Fruit fly (Drosophila melanogaster): ENCODE measurements around the gene sima.

The sima gene

DNA sequence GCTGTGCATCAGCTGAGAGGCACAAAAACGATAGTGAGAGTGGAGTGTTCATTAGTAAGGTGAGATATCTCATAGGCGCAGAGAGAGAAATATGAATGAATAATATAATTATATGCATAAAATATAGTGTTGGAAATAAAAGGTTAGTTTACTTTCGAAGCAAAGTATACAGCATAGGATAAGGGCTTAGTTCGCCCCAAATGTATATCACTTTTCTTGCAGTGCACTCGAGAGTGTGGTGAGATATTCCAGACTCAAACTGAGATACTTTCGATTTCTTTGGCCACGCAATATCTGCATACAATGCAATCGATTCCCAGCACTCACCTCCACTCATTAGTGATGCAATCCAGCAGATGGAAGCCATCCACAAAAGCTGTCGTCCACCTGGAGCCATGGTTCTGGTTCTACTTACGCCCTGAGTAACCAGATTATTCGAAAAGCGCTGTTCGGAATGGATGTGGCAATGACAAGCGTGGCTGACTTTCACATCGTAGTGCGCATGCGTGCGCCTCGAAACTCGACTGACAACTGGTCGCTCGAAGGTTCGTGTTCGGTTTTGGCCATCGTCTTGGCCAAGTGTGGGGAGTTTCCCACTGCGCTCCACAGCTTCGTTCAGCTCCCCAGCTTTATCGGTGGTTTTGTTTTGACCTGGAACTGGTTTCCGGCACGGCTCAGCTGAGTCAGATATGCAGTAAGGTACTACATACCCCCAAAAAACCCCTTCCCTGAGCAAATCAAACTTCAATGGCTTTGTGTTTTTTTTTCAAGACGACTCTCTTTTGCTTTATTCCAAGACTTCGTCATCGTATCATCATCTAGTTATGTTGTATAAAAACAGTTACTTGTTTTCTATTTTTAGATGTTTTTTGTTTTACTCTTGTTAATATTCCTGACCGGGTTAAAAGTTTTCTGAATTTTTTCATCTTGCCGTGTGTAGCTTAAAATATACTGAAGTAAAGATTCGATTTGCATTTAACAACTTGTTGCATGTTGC is 112.9 kb downstream of the sima start, which contains the start of gene Rsod (continued):
- peak; percentile 84 for TF ChIP-seq Smox (GFP tag; optimal IDR thresholded peaks at IDR 0.05)
- TF ChIP-seq CG11762 (GFP tag; optimal IDR thresholded peaks at IDR 0.05; ENCODE audit: insufficient read depth), result peak; percentile 77
- peak; percentile 79 for TF ChIP-seq Hr39 (GFP tag; optimal IDR thresholded peaks at IDR 0.05)
- TF ChIP-seq pdm3 (GFP tag; optimal IDR thresholded peaks at IDR 0.05), result peak; percentile 87
- TF ChIP-seq CG6792 (GFP tag; optimal IDR thresholded peaks at IDR 0.05), result peak; percentile 81
- peak; percentile 80 for TF ChIP-seq cyc (GFP tag; optimal IDR thresholded peaks at IDR 0.05)
- peak; percentile 57 for TF ChIP-seq Ets21C (GFP tag; optimal IDR thresholded peaks at IDR 0.05)
- peak; percentile 91 for TF ChIP-seq OdsH (GFP tag; optimal IDR thresholded peaks at IDR 0.05)
- peak; percentile 71 for TF ChIP-seq CG10669 (GFP tag; optimal IDR thresholded peaks at IDR 0.05)
- peak; percentile 88 for TF ChIP-seq achi (GFP tag; optimal IDR thresholded peaks at IDR 0.05)
- peak; percentile 92 for TF ChIP-seq CG32006 (GFP tag; optimal IDR thresholded peaks at IDR 0.05)
- peak; percentile 88 for TF ChIP-seq CG6276 (GFP tag; optimal IDR thresholded peaks at IDR 0.05)
- peak; percentile 67 for TF ChIP-seq Sox15 (GFP tag; optimal IDR thresholded peaks at IDR 0.05)
- TF ChIP-seq net (GFP tag; optimal IDR thresholded peaks at IDR 0.05), result peak; percentile 85
- peak; percentile 74 for TF ChIP-seq vri (GFP tag; optimal IDR thresholded peaks at IDR 0.05)
- TF ChIP-seq CG16779 (tag; optimal IDR thresholded peaks at IDR 0.05), result peak; percentile 66
- TF ChIP-seq dsx (GFP tag; optimal IDR thresholded peaks at IDR 0.05; ENCODE audit: poor library complexity, severe bottlenecking), result peak; percentile 65
- TF ChIP-seq CG15336 (GFP tag; IDR thresholded peaks at IDR 0.05), result peak; percentile 95
- peak; percentile 93 for TF ChIP-seq Hr4 (GFP tag; optimal IDR thresholded peaks at IDR 0.05)
- TF ChIP-seq svp (GFP tag), result peak; percentile 78
- TF ChIP-seq Ets96B (tag; optimal IDR thresholded peaks at IDR 0.05), result peak; percentile 78
- TF ChIP-seq eg (GFP tag; IDR thresholded peaks at IDR 0.05), result peak; percentile 97
- TF ChIP-seq CG4318 (GFP tag; optimal IDR thresholded peaks at IDR 0.05), result peak; percentile 79
- peak; percentile 80 for TF ChIP-seq CG34406 (GFP tag; optimal IDR thresholded peaks at IDR 0.05)
- no peak for TF ChIP-seq fd85E (GFP tag; optimal IDR thresholded peaks at IDR 0.05)
- TF ChIP-seq fkh (GFP tag; optimal IDR thresholded peaks at IDR 0.05), result no peak
- peak; percentile 96 for TF ChIP-seq CG6163 (GFP tag; IDR thresholded peaks at IDR 0.05)
- peak; percentile 88 for TF ChIP-seq acj6 (GFP tag; optimal IDR thresholded peaks at IDR 0.05)
- peak; percentile 76 for TF ChIP-seq CG3032 (tag; optimal IDR thresholded peaks at IDR 0.05)
- peak; percentile 79 for TF ChIP-seq CG8632 (GFP tag; optimal IDR thresholded peaks at IDR 0.05)
- peak; percentile 53 for TF ChIP-seq CG6854 (GFP tag; optimal IDR thresholded peaks at IDR 0.05)
- TF ChIP-seq lz (GFP tag; optimal IDR thresholded peaks at IDR 0.05), result peak; percentile 81
- TF ChIP-seq CG7368 (GFP tag; optimal IDR thresholded peaks at IDR 0.05), result peak; percentile 54
